Fruit fly (Drosophila melanogaster) whole organism, embryonic: ENCODE results near the gene CG13376.

ENCODE experiments used
- CG10209 ChIP-seq: fragments of 200-800 bp; sonication (Bioruptor generic); optimal IDR thresholded peaks from 3 replicates; lab custom pipeline; 2017; ENCODE audit warnings: missing biosample characterization, mild to moderate bottlenecking, missing genetic modification characterization, missing genetic modification reagents
- CG1024 ChIP-seq: fragments of 200-800 bp; sonication (Bioruptor generic); IDR thresholded peaks from 2 replicates; pipeline ENCODE4 v1.3.6; 2022; ENCODE audit warnings: missing biosample characterization, missing genetic modification characterization
- CG10979 ChIP-seq: fragments of 200-800 bp; sonication (Bioruptor generic); optimal IDR thresholded peaks from 2 replicates; lab custom pipeline; 2018; ENCODE audit warnings: missing biosample characterization, mild to moderate bottlenecking, missing genetic modification characterization, moderate library complexity
- CG11696 ChIP-seq: fragments of 200-800 bp; sonication (Bioruptor generic); IDR thresholded peaks from 2 replicates; pipeline ENCODE4 v1.3.6; 2022; ENCODE audit warnings: missing biosample characterization, missing genetic modification characterization
- CG11723 ChIP-seq: fragments of 200-800 bp; sonication (Bioruptor generic); optimal IDR thresholded peaks from 2 replicates; lab custom pipeline; 2017; ENCODE audit warnings: missing biosample characterization, mild to moderate bottlenecking, missing genetic modification characterization
- CG12942 ChIP-seq: fragments of 200-800 bp; sonication (Bioruptor generic); optimal IDR thresholded peaks from 3 replicates; lab custom pipeline; 2016; ENCODE audit warnings: missing biosample characterization, missing genetic modification characterization
- CG13424 ChIP-seq: fragments of 200-800 bp; sonication (Bioruptor generic); optimal IDR thresholded peaks from 2 replicates; lab custom pipeline; 2019; ENCODE audit warnings: missing biosample characterization, mild to moderate bottlenecking, missing genetic modification characterization, moderate library complexity
- CG14050 ChIP-seq: fragments of 200-800 bp; sonication (Bioruptor generic); IDR thresholded peaks from 3 replicates; pipeline ENCODE4 v1.3.6; 2022; ENCODE audit warnings: missing biosample characterization, missing genetic modification characterization
- CG15696 ChIP-seq: fragments of 200-800 bp; sonication (Bioruptor generic); optimal IDR thresholded peaks from 2 replicates; lab custom pipeline; 2019; ENCODE audit warnings: missing biosample characterization, mild to moderate bottlenecking, missing genetic modification characterization, moderate library complexity
- CG17829 ChIP-seq: fragments of 200-800 bp; optimal IDR thresholded peaks from 2 replicates; lab custom pipeline; 2019; ENCODE audit warnings: missing biosample characterization, mild to moderate bottlenecking, missing genetic modification characterization, moderate library complexity
- CG18619 ChIP-seq: fragments of 200-800 bp; sonication (Bioruptor generic); optimal IDR thresholded peaks from 3 replicates; lab custom pipeline; 2017; ENCODE audit warnings: missing biosample characterization, mild to moderate bottlenecking, missing genetic modification characterization
- CG2712 ChIP-seq: fragments of 200-800 bp; optimal IDR thresholded peaks from 3 replicates; lab custom pipeline; 2019; ENCODE audit warnings: missing biosample characterization, mild to moderate bottlenecking, missing genetic modification characterization, moderate library complexity
- CG30020 ChIP-seq: fragments of 200-800 bp; optimal IDR thresholded peaks from 2 replicates; lab custom pipeline; 2019; ENCODE audit warnings: missing biosample characterization, mild to moderate bottlenecking, missing genetic modification characterization, moderate library complexity
- CG5953 ChIP-seq: fragments of 200-800 bp; sonication (Bioruptor generic); IDR thresholded peaks from 2 replicates; pipeline ENCODE4 v1.3.6; 2022; ENCODE audit warnings: missing biosample characterization, missing genetic modification characterization
- CG6254 ChIP-seq: fragments of 200-800 bp; sonication (Bioruptor generic); optimal IDR thresholded peaks from 3 replicates; lab custom pipeline; 2017; ENCODE audit warnings: mild to moderate bottlenecking, missing biosample characterization, missing genetic modification reagents, missing genetic modification characterization
- CG7357 ChIP-seq: fragments of 200-800 bp; sonication (Bioruptor generic); IDR thresholded peaks from 3 replicates; pipeline ENCODE4 v1.3.6; 2022; ENCODE audit warnings: missing biosample characterization, missing genetic modification characterization
- CG7556 ChIP-seq: fragments of 200-800 bp; sonication (Bioruptor generic); optimal IDR thresholded peaks from 2 replicates; lab custom pipeline; 2017; ENCODE audit warnings: missing biosample characterization, mild to moderate bottlenecking, missing genetic modification characterization
- CG8089 ChIP-seq: fragments of 200-800 bp; sonication (Bioruptor generic); optimal IDR thresholded peaks from 3 replicates; lab custom pipeline; 2016; ENCODE audit warnings: missing biosample characterization, missing genetic modification characterization
- CG9932 ChIP-seq: fragments of 200-800 bp; sonication (Bioruptor generic); IDR thresholded peaks from 2 replicates; pipeline ENCODE4 v1.3.6; 2022; ENCODE audit warnings: missing biosample characterization, missing genetic modification characterization
- CTCF ChIP-seq: fragments of 200-800 bp; sonication (Bioruptor generic); optimal IDR thresholded peaks from 2 replicates; lab custom pipeline; 2017; ENCODE audit warnings: missing biosample characterization, mild to moderate bottlenecking, missing genetic modification characterization, moderate library complexity
- Dad ChIP-seq: fragments of 200-800 bp; sonication (Bioruptor generic); optimal IDR thresholded peaks from 3 replicates; lab custom pipeline; 2016; ENCODE audit warnings: missing biosample characterization, missing genetic modification characterization
- ERR ChIP-seq: fragments of 200-800 bp; sonication (Bioruptor generic); optimal IDR thresholded peaks from 2 replicates; lab custom pipeline; 2016; ENCODE audit warnings: missing biosample characterization, missing genetic modification characterization
- Eip74EF ChIP-seq, 2 experiments: fragments of 200-800 bp in 1 of 2; fragments of >200 bp in 1 of 2; sonication (Bioruptor generic) in 1 of 2; optimal IDR thresholded peaks; 2 replicates each; lab custom pipeline; 2017 to 2019; ENCODE audit warnings: missing biosample characterization in 2 of 2, missing genetic modification characterization in 2 of 2, mild to moderate bottlenecking in 1 of 2, moderate library complexity in 1 of 2
- Fer1 ChIP-seq: fragments of 200-800 bp; sonication (Bioruptor generic); optimal IDR thresholded peaks from 2 replicates; lab custom pipeline; 2017; ENCODE audit warnings: missing biosample characterization, mild to moderate bottlenecking, missing genetic modification characterization
- Hey ChIP-seq: fragments of 200-800 bp; sonication (Bioruptor generic); optimal IDR thresholded peaks from 3 replicates; lab custom pipeline; 2018; ENCODE audit warnings: missing biosample characterization, mild to moderate bottlenecking, missing genetic modification characterization
- Mes4 ChIP-seq: fragments of 200-800 bp; sonication (Bioruptor generic); optimal IDR thresholded peaks from 2 replicates; lab custom pipeline; 2016; ENCODE audit warnings: missing biosample characterization, missing genetic modification characterization
- NC2β ChIP-seq: fragments of 200-800 bp; sonication (Bioruptor generic); optimal IDR thresholded peaks from 2 replicates; lab custom pipeline; 2016; ENCODE audit warnings: missing biosample characterization, missing genetic modification characterization
- Oli ChIP-seq: fragments of 200-800 bp; sonication (Bioruptor generic); optimal IDR thresholded peaks from 2 replicates; lab custom pipeline; 2018; ENCODE audit warnings: missing biosample characterization, mild to moderate bottlenecking, missing genetic modification characterization, moderate library complexity
- PHDP ChIP-seq: fragments of 200-800 bp; sonication (Bioruptor generic); optimal IDR thresholded peaks from 3 replicates; lab custom pipeline; 2018; ENCODE audit warnings: missing biosample characterization, mild to moderate bottlenecking, missing genetic modification characterization, moderate library complexity
- Stat92E ChIP-seq, 3 experiments: fragments of >200 bp in 2 of 3; fragments of 200-800 bp in 1 of 3; sonication (Bioruptor generic) in 1 of 3; optimal IDR thresholded peaks; 2 replicates each; lab custom pipeline; 2017 to 2019; ENCODE audit warnings: missing biosample characterization in 3 of 3, missing genetic modification characterization in 3 of 3, mild to moderate bottlenecking in 1 of 3, moderate library complexity in 1 of 3
- abd-A ChIP-seq: fragments of 200-800 bp; sonication (Bioruptor generic); optimal IDR thresholded peaks from 3 replicates; lab custom pipeline; 2019; ENCODE audit warnings: missing biosample characterization, mild to moderate bottlenecking, missing genetic modification characterization, moderate library complexity
- ato ChIP-seq: fragments of 200-800 bp; sonication (Bioruptor generic); IDR thresholded peaks from 2 replicates; pipeline ENCODE4 v1.3.6; 2022; ENCODE audit warnings: missing biosample characterization, missing genetic modification characterization; ENCODE audit not compliant: partially characterized antibody
- btn ChIP-seq: fragments of 200-800 bp; sonication (Bioruptor generic); optimal IDR thresholded peaks from 2 replicates; lab custom pipeline; 2016; ENCODE audit warnings: missing biosample characterization, missing genetic modification characterization
- cas ChIP-seq: fragments of 200-800 bp; sonication (Bioruptor generic); IDR thresholded peaks from 2 replicates; pipeline ENCODE4 v1.3.6; 2022; ENCODE audit warnings: missing biosample characterization, missing genetic modification characterization
- dan ChIP-seq: fragments of 200-800 bp; sonication (Bioruptor generic); IDR thresholded peaks from 2 replicates; pipeline ENCODE4 v1.3.6; 2022; ENCODE audit warnings: missing biosample characterization, missing genetic modification characterization
- grn ChIP-seq: fragments of 200-800 bp; sonication (Bioruptor generic); optimal IDR thresholded peaks from 3 replicates; lab custom pipeline; 2017; ENCODE audit warnings: missing biosample characterization, missing genetic modification characterization
- hkb ChIP-seq, 2 experiments: fragments of 200-800 bp in 1 of 2; fragments of >200 bp in 1 of 2; sonication (Bioruptor generic) in 1 of 2; IDR thresholded peaks in 1 of 2; optimal IDR thresholded peaks in 1 of 2; 2 replicates each; pipeline versions ENCODE4 v1.3.6 to Lab custom; 2017 to 2022; ENCODE audit warnings: missing biosample characterization in 1 of 2, missing genetic modification characterization in 1 of 2
- insv ChIP-seq, 2 experiments: fragments of 200-800 bp; sonication (Bioruptor generic); optimal IDR thresholded peaks; 3 replicates each; lab custom pipeline; 2016 to 2018; ENCODE audit warnings: missing biosample characterization in 2 of 2, missing genetic modification characterization in 2 of 2
- kah ChIP-seq: fragments of 200-800 bp; sonication (Bioruptor generic); optimal IDR thresholded peaks from 2 replicates; lab custom pipeline; 2018; ENCODE audit warnings: missing biosample characterization, mild to moderate bottlenecking, missing genetic modification characterization
- kni ChIP-seq: fragments of 200-800 bp; sonication (Bioruptor generic); optimal IDR thresholded peaks from 3 replicates; lab custom pipeline; 2017; ENCODE audit warnings: mild to moderate bottlenecking, missing biosample characterization, missing genetic modification reagents, missing genetic modification characterization
- mam ChIP-seq: fragments of 200-800 bp; sonication (Bioruptor generic); optimal IDR thresholded peaks from 3 replicates; lab custom pipeline; 2016; ENCODE audit warnings: missing biosample characterization, missing genetic modification characterization
- odd ChIP-seq: fragments of 200-800 bp; sonication (Bioruptor generic); optimal IDR thresholded peaks from 2 replicates; lab custom pipeline; 2017; ENCODE audit warnings: missing biosample characterization, mild to moderate bottlenecking, missing genetic modification characterization
- pfk ChIP-seq: fragments of 200-800 bp; sonication (Bioruptor generic); optimal IDR thresholded peaks from 2 replicates; lab custom pipeline; 2018; ENCODE audit warnings: missing biosample characterization, mild to moderate bottlenecking, missing genetic modification characterization, moderate library complexity
- pzg ChIP-seq: fragments of 200-800 bp; sonication (Bioruptor generic); optimal IDR thresholded peaks from 3 replicates; lab custom pipeline; 2018; ENCODE audit warnings: missing biosample characterization, mild to moderate bottlenecking, missing genetic modification characterization, moderate library complexity
- row ChIP-seq: fragments of 200-800 bp; sonication (Bioruptor generic); IDR thresholded peaks from 3 replicates; pipeline ENCODE4 v1.3.6; 2022; ENCODE audit warnings: missing biosample characterization, missing genetic modification characterization
- sens-2 ChIP-seq: fragments of 200-800 bp; sonication (Bioruptor generic); IDR thresholded peaks from 2 replicates; pipeline ENCODE4 v1.3.6; 2022; ENCODE audit warnings: missing biosample characterization, missing genetic modification characterization
- sug ChIP-seq: fragments of 200-800 bp; optimal IDR thresholded peaks from 2 replicates; lab custom pipeline; 2019; ENCODE audit warnings: missing biosample characterization, mild to moderate bottlenecking, missing genetic modification characterization, moderate library complexity
- tna ChIP-seq: fragments of 200-800 bp; sonication (Bioruptor generic); IDR thresholded peaks from 2 replicates; pipeline ENCODE4 v1.3.6; 2022; ENCODE audit warnings: missing biosample characterization, missing genetic modification characterization; ENCODE audit not compliant: partially characterized antibody
- ttk ChIP-seq: fragments of 200-800 bp; sonication (Bioruptor generic); IDR thresholded peaks from 2 replicates; pipeline ENCODE4 v2.1.2; 2022; ENCODE audit warnings: missing biosample characterization, missing genetic modification characterization
- vvl ChIP-seq: fragments of 200-800 bp; sonication (Bioruptor generic); IDR thresholded peaks from 2 replicates; pipeline ENCODE4 v1.3.6; 2022; ENCODE audit warnings: missing biosample characterization, missing genetic modification characterization
- zfh2 ChIP-seq: fragments of 200-800 bp; sonication (Bioruptor generic); optimal IDR thresholded peaks from 2 replicates; lab custom pipeline; 2016; ENCODE audit warnings: missing biosample characterization, missing genetic modification characterization

The CG13376 gene

dm6 chrX:255369-255768 is 11.5 kb downstream of the CG13376 start, which contains the start of gene cin (continued):
- peak; percentile 69 for TF ChIP-seq row (GFP tag; lab: Robert Waterston, UW)
- TF ChIP-seq NC2β: no peak
- no peak for TF ChIP-seq tna (GFP tag; lab: Robert Waterston, UW)
- TF ChIP-seq btn (GFP tag; lab: Kevin White, UChicago): no peak
- TF ChIP-seq zfh2 (GFP tag; lab: Kevin White, UChicago): peak; percentile 1
- no peak for TF ChIP-seq CG8089 (GFP tag; lab: Kevin White, UChicago)
- no peak for TF ChIP-seq hkb (optimal IDR thresholded peaks at IDR 0.05; lab: Kevin White, UChicago)
- 0 out of 2 replicates have a peak, but pooled peaks have one; percentile 33 for TF ChIP-seq hkb (GFP tag; IDR thresholded peaks at IDR 0.05; lab: Robert Waterston, UW)
- TF ChIP-seq Dad (GFP tag; lab: Kevin White, UChicago): no peak
- peak; percentile 7 for TF ChIP-seq pzg (GFP tag; lab: Kevin White, UChicago)
- TF ChIP-seq pfk (GFP tag; lab: Kevin White, UChicago): no peak
- TF ChIP-seq Oli: no peak
- no peak for TF ChIP-seq CG5953 (GFP tag; lab: Robert Waterston, UW)
- TF ChIP-seq CG6254 (GFP tag; lab: Kevin White, UChicago): no peak
- TF ChIP-seq Hey (tag; lab: Kevin White, UChicago): no peak
- TF ChIP-seq CG7357 (GFP tag; lab: Robert Waterston, UW): no peak
- TF ChIP-seq CG14050 (GFP tag; lab: Robert Waterston, UW): no peak
- TF ChIP-seq grn (GFP tag; lab: Kevin White, UChicago): no peak
- no peak for TF ChIP-seq cas (GFP tag; lab: Robert Waterston, UW)
- peak; percentile 45 for TF ChIP-seq CG10979
- TF ChIP-seq Stat92E (GFP tag; optimal IDR thresholded peaks at IDR 0.05; lab: Kevin White, UChicago): no peak
- TF ChIP-seq kni (GFP tag; lab: Kevin White, UChicago): no peak
- TF ChIP-seq ato (GFP tag; lab: Robert Waterston, UW): no peak
- TF ChIP-seq CG1024 (GFP tag; lab: Robert Waterston, UW): no peak
- TF ChIP-seq CG15696 (tag; lab: Kevin White, UChicago): peak; percentile 21
- no peak for TF ChIP-seq abd-A (tag; lab: Kevin White, UChicago)
- TF ChIP-seq PHDP: peak; percentile 58
- TF ChIP-seq CG11723: no peak
- TF ChIP-seq dan: no peak
- no peak for TF ChIP-seq CG9932 (GFP tag; lab: Robert Waterston, UW)
- TF ChIP-seq odd (GFP tag; lab: Kevin White, UChicago): no peak
- no peak for TF ChIP-seq Eip74EF (GFP tag; optimal IDR thresholded peaks at IDR 0.05; lab: Kevin White, UChicago)
- TF ChIP-seq ERR (GFP tag; lab: Kevin White, UChicago): no peak
- TF ChIP-seq CG12942 (GFP tag; lab: Kevin White, UChicago): no peak
- TF ChIP-seq CG11696 (GFP tag; lab: Robert Waterston, UW): no peak
- no peak for TF ChIP-seq mam (GFP tag; lab: Kevin White, UChicago)
- TF ChIP-seq Mes4 (GFP tag; lab: Kevin White, UChicago): no peak
- peak; percentile 46 for TF ChIP-seq CG7556 (GFP tag; lab: Kevin White, UChicago)
- TF ChIP-seq sens-2 (GFP tag; lab: Robert Waterston, UW): no peak
- TF ChIP-seq CG2712: peak; percentile 60
- peak; percentile 7 for TF ChIP-seq CG13424 (tag; lab: Kevin White, UChicago)
- TF ChIP-seq Fer1: peak; percentile 40
- TF ChIP-seq ttk (GFP tag; lab: Robert Waterston, UW): no peak
- no peak for TF ChIP-seq insv (GFP tag; optimal IDR thresholded peaks at IDR 0.05; lab: Kevin White, UChicago)
- no peak for TF ChIP-seq kah (GFP tag; lab: Kevin White, UChicago)
- TF ChIP-seq CTCF: no peak
- peak; percentile 34 for TF ChIP-seq CG10209 (GFP tag; lab: Kevin White, UChicago)
- 0 out of 2 replicates have a peak, but pooled peaks have one; percentile 36 for TF ChIP-seq vvl (GFP tag; lab: Robert Waterston, UW)
- no peak for TF ChIP-seq CG18619 (GFP tag; lab: Kevin White, UChicago)
- TF ChIP-seq sug (tag; lab: Kevin White, UChicago): peak; percentile 16
- peak; percentile 38 for TF ChIP-seq CG17829 (tag; lab: Kevin White, UChicago)
- peak; percentile 20 for TF ChIP-seq CG30020
